In genomic region chr3R:20256278-20256979, dm6 we compare ENCODE assay signal across 4 fruit fly cellular contexts.
A peak's percentile ranks its signal among the peaks of the same experiment; 100 is the strongest.
TF ChIP-seq lines count a peak whose summit lies in the region.

No protein-coding gene starts in this region.

- no peak for TF ChIP-seq CTCF in whole organism, embryonic (GFP tag; optimal IDR thresholded peaks at IDR 0.05; lab: Kevin White, UChicago)

TF ChIP-seq in whole organism, embryonic, 481 proteins besides CTCF, POLR2A, EP300 and RAD21:
- TF ChIP-seq CG10274 (GFP tag; optimal IDR thresholded peaks at IDR 0.05; lab: Kevin White, UChicago) (peak; percentile 65), tup (GFP tag; optimal IDR thresholded peaks at IDR 0.05; lab: Kevin White, UChicago) (no peak), chinmo (GFP tag; IDR thresholded peaks at IDR 0.05; lab: Robert Waterston, UW; ENCODE audit: partially characterized antibody) (0 out of 4 replicates have a peak, but pooled peaks have one; percentile 34), CG13894 (tag; optimal IDR thresholded peaks at IDR 0.05; lab: Kevin White, UChicago) (peak; percentile 93), Ets97D (GFP tag; optimal IDR thresholded peaks at IDR 0.05; lab: Kevin White, UChicago) (no peak), nerfin-2 (GFP tag; IDR thresholded peaks at IDR 0.05; lab: Robert Waterston, UW; ENCODE audit: partially characterized antibody) (no peak), CG7963 (GFP tag; IDR thresholded peaks at IDR 0.05; lab: Robert Waterston, UW; ENCODE audit: partially characterized antibody) (no peak), CG11723 (GFP tag; optimal IDR thresholded peaks at IDR 0.05; lab: Kevin White, UChicago) (no peak), hkb (optimal IDR thresholded peaks at IDR 0.05; lab: Kevin White, UChicago) (no peak), hkb (GFP tag; IDR thresholded peaks at IDR 0.05; lab: Robert Waterston, UW) (no peak), Camta (GFP tag; optimal IDR thresholded peaks at IDR 0.05; lab: Kevin White, UChicago) (no peak), twi (tag; optimal IDR thresholded peaks at IDR 0.05; lab: Kevin White, UChicago) (peak; percentile 32), unc-4 (GFP tag; IDR thresholded peaks at IDR 0.05; lab: Robert Waterston, UW; ENCODE audit: partially characterized antibody) (no peak), Deaf1 (tag; optimal IDR thresholded peaks at IDR 0.05; lab: Kevin White, UChicago) (no peak), CG2199 (GFP tag; IDR thresholded peaks at IDR 0.05; lab: Robert Waterston, UW) (peak; percentile 93)

TF ChIP-seq in whole organism, prepupa, 60 proteins besides CTCF, POLR2A, EP300 and RAD21 (continues in another document):
- TF ChIP-seq CG10631 (GFP tag; optimal IDR thresholded peaks at IDR 0.05; lab: Kevin White, UChicago) (peak; percentile 46), fkh (GFP tag; optimal IDR thresholded peaks at IDR 0.05; lab: Kevin White, UChicago) (no peak), CG6276 (GFP tag; optimal IDR thresholded peaks at IDR 0.05; lab: Kevin White, UChicago) (no peak), CG6808 (GFP tag; optimal IDR thresholded peaks at IDR 0.05; lab: Kevin White, UChicago) (peak; percentile 40), CG8119 (GFP tag; IDR thresholded peaks at IDR 0.05; lab: Robert Waterston, UW) (no peak), lz (GFP tag; optimal IDR thresholded peaks at IDR 0.05; lab: Kevin White, UChicago) (no peak), Smox (GFP tag; optimal IDR thresholded peaks at IDR 0.05; lab: Kevin White, UChicago) (peak; percentile 6), Met (GFP tag; optimal IDR thresholded peaks at IDR 0.05; lab: Kevin White, UChicago) (peak; percentile 3), achi (GFP tag; optimal IDR thresholded peaks at IDR 0.05; lab: Kevin White, UChicago) (peak; percentile 36), salr (GFP tag; optimal IDR thresholded peaks at IDR 0.05; lab: Kevin White, UChicago) (no peak), spab (GFP tag; optimal IDR thresholded peaks at IDR 0.05; lab: Kevin White, UChicago) (no peak), Hr39 (GFP tag; optimal IDR thresholded peaks at IDR 0.05; lab: Kevin White, UChicago) (peak; percentile 18), CG3919 (GFP tag; optimal IDR thresholded peaks at IDR 0.05; lab: Kevin White, UChicago) (no peak), CG32006 (GFP tag; optimal IDR thresholded peaks at IDR 0.05; lab: Kevin White, UChicago) (peak; percentile 34), CG3032 (tag; optimal IDR thresholded peaks at IDR 0.05; lab: Kevin White, UChicago) (peak; percentile 40), CG34406 (GFP tag; optimal IDR thresholded peaks at IDR 0.05; lab: Kevin White, UChicago) (peak; percentile 29), pdm3 (GFP tag; optimal IDR thresholded peaks at IDR 0.05; lab: Kevin White, UChicago) (peak; percentile 27), OdsH (GFP tag; optimal IDR thresholded peaks at IDR 0.05; lab: Kevin White, UChicago) (peak; percentile 11), Eip75B (GFP tag; optimal IDR thresholded peaks at IDR 0.05; lab: Kevin White, UChicago) (no peak), Ets21C (GFP tag; optimal IDR thresholded peaks at IDR 0.05; lab: Kevin White, UChicago) (no peak), CG31627 (GFP tag; optimal IDR thresholded peaks at IDR 0.05; lab: Kevin White, UChicago) (no peak), Hr4 (GFP tag; optimal IDR thresholded peaks at IDR 0.05; lab: Kevin White, UChicago) (peak; percentile 25), esn (GFP tag; optimal IDR thresholded peaks at IDR 0.05; lab: Kevin White, UChicago) (peak; percentile 26), CG8319 (GFP tag; optimal IDR thresholded peaks at IDR 0.05; lab: Kevin White, UChicago) (no peak), fd59A (GFP tag; optimal IDR thresholded peaks at IDR 0.05; lab: Kevin White, UChicago) (peak; percentile 25), topi (GFP tag; optimal IDR thresholded peaks at IDR 0.05; lab: Kevin White, UChicago) (no peak)

TF ChIP-seq in whole organism, pupa, 21 proteins besides CTCF, POLR2A, EP300 and RAD21:
- TF ChIP-seq CG13204 (GFP tag; optimal IDR thresholded peaks at IDR 0.05; lab: Kevin White, UChicago) (no peak), CG14655 (GFP tag; optimal IDR thresholded peaks at IDR 0.05; lab: Kevin White, UChicago) (peak; percentile 60), CG9948 (tag; optimal IDR thresholded peaks at IDR 0.05; lab: Kevin White, UChicago) (peak; percentile 66), rn (GFP tag; IDR thresholded peaks at IDR 0.05; lab: Robert Waterston, UW) (no peak), Pif1A (GFP tag; optimal IDR thresholded peaks at IDR 0.05; lab: Kevin White, UChicago) (no peak), CG34367 (tag; optimal IDR thresholded peaks at IDR 0.05; lab: Kevin White, UChicago) (peak; percentile 2), CG8159 (tag; optimal IDR thresholded peaks at IDR 0.05; lab: Kevin White, UChicago) (peak; percentile 69), CG12605 (GFP tag; IDR thresholded peaks at IDR 0.05; lab: Robert Waterston, UW) (no peak), CG15710 (tag; optimal IDR thresholded peaks at IDR 0.05; lab: Kevin White, UChicago) (peak; percentile 14), EcR (GFP tag; optimal IDR thresholded peaks at IDR 0.05; lab: Kevin White, UChicago) (no peak), CG8301 (tag; optimal IDR thresholded peaks at IDR 0.05; lab: Kevin White, UChicago) (peak; percentile 38), CG17806 (tag; optimal IDR thresholded peaks at IDR 0.05; lab: Kevin White, UChicago) (peak; percentile 34)

TF ChIP-seq in whole organism, wandering third instar larva, 38 proteins besides CTCF, POLR2A, EP300 and RAD21:
- no peak for TF ChIP-seq dl (GFP tag; optimal IDR thresholded peaks at IDR 0.05; lab: Kevin White, UChicago; ENCODE audit: insufficient read depth in 1 of 2, partially characterized antibody in 2 of 2)
- TF ChIP-seq Vsx2 (GFP tag; optimal IDR thresholded peaks at IDR 0.05; lab: Kevin White, UChicago; ENCODE audit: partially characterized antibody), result no peak
- TF ChIP-seq rgr (GFP tag; optimal IDR thresholded peaks at IDR 0.05; lab: Kevin White, UChicago), result peak; percentile 4
- TF ChIP-seq usp (GFP tag; optimal IDR thresholded peaks at IDR 0.05; lab: Kevin White, UChicago), result no peak
- TF ChIP-seq brk (GFP tag; optimal IDR thresholded peaks at IDR 0.05; lab: Kevin White, UChicago), result no peak
- TF ChIP-seq br (GFP tag; optimal IDR thresholded peaks at IDR 0.05; lab: Kevin White, UChicago), result no peak
- TF ChIP-seq psq (GFP tag; optimal IDR thresholded peaks at IDR 0.05; lab: Kevin White, UChicago), result peak; percentile 29

Comparison
In these comparisons a context has a peak if more than half of its experiments do, and no peak if none do; other contexts are left out.
1. Of the 7 proteins assayed by ChIP-seq in both whole organism, embryonic and whole organism, prepupa: peak only in whole organism, embryonic: none; only in whole organism, prepupa: Hr39; in both: none; in neither: 6.